Worm (Caenorhabditis elegans): ENCODE measurements around the gene gcsh-1.

Gene gcsh-1

ce11 chrX:14556403-14556802 lies 41.5 kb upstream of the gcsh-1 start (continued):
- TF ChIP-seq lin-1 (GFP tag; IDR thresholded peaks at IDR 0.05) (no peak), Y48G9A.11 (GFP tag; IDR thresholded peaks at IDR 0.05) (no peak), mdl-1 (tag; optimal IDR thresholded peaks at IDR 0.05) (no peak), vab-7 (GFP tag; IDR thresholded peaks at IDR 0.05) (no peak), lin-15B (tag; optimal IDR thresholded peaks at IDR 0.05) (no peak), egl-27 (tag; optimal IDR thresholded peaks at IDR 0.05) (no peak), aha-1 (tag) (peak; percentile 65)

DNA sequence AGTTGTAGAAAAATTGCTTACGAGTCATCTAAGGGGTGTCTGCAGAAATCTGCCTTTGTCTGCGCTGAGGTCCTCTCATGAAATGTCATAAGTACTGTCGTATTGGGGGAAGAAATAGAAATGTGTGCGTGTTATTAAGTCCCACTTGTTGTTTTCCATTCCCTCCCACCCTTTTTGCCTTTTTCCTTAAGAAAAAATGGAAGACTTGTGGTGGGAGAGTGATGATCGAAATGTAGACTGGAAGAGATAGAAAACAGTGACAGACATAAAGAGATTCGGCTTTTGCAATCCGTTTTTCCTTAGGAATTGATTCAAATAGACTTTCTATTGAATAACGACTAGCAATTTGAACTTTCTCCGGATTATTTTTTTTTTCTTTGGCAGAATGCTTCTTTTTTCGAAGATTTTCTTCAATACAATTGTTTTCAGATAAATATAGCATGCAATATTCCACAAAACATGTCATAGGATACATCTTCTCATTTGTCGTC lies 34.9 kb upstream of the gcsh-1 start, which contains the start of gene ram-5:
ram-5 (plus strand) TSS at position 441 of the 491 bp plus-strand sequence.
- TF ChIP-seq nhr-10 (tag; optimal IDR thresholded peaks at IDR 0.05) (no peak), aha-1 (tag) (peak; percentile 95)

DNA sequence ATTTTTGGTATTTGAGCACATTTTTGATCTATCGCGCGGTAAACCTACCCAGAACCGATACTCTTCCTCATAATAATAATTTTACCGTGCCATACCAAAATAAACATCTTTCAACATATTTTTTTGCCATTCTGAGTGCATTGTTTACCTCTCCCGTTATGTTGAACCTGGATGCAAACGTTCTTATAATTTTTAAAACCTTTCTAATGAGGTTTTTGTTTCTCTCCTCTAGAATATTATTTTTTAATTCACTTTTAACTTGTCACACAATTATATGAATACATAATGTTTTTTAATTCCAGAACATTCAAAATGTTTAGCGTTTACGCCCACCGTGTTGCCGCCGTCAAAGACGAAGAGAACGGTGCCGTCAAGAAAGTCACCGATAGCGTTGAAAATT lies 30.7 kb upstream of the gcsh-1 start, which contains the start of gene enri-2:
enri-2 (plus strand) TSS at position 301 of the 400 bp plus-strand sequence.
- TF ChIP-seq php-3 (GFP tag; IDR thresholded peaks at IDR 0.05) = no peak
- no peak for TF ChIP-seq lin-39 (tag; optimal IDR thresholded peaks at IDR 0.05)
- no peak for TF ChIP-seq fkh-10 (GFP tag; optimal IDR thresholded peaks at IDR 0.05)

- no peak for TF ChIP-seq dmd-9 (GFP tag; IDR thresholded peaks at IDR 0.05)
- no peak for TF ChIP-seq ztf-11 (tag; optimal IDR thresholded peaks at IDR 0.05)
- TF ChIP-seq zfp-3 (GFP tag; conservative IDR thresholded peaks at IDR 0.05) = no peak
- no peak for TF ChIP-seq lsy-2 (tag; optimal IDR thresholded peaks at IDR 0.05)
Observed at ce11 chrX:14543224-14543623, 28.4 kb upstream of the gcsh-1 start, which contains the start of gene T24C2.3. Gene T24C2.3 (plus strand): TSS chrX:14543524.

- TF ChIP-seq zfp-2 (tag; optimal IDR thresholded peaks at IDR 0.05) = no peak
- no peak for TF ChIP-seq nhr-76 (tag; optimal IDR thresholded peaks at IDR 0.05)
- TF ChIP-seq ctbp-1 (GFP tag; IDR thresholded peaks at IDR 0.05) = no peak
- TF ChIP-seq ama-1 (optimal IDR thresholded peaks at IDR 0.05) = no peak
- no peak for TF ChIP-seq ZK337.2 (GFP tag; IDR thresholded peaks at IDR 0.05)
- TF ChIP-seq nhr-41 (GFP tag; IDR thresholded peaks at IDR 0.05) = no peak
- TF ChIP-seq jun-1 (tag; optimal IDR thresholded peaks at IDR 0.05) = no peak
- no peak for TF ChIP-seq ztf-7 (tag; optimal IDR thresholded peaks at IDR 0.05)
- no peak for TF ChIP-seq aly-2 (tag; optimal IDR thresholded peaks at IDR 0.05)
- no peak for TF ChIP-seq lin-39 (tag; optimal IDR thresholded peaks at IDR 0.05)
- no peak for TF ChIP-seq arid-1 (GFP tag; conservative IDR thresholded peaks at IDR 0.05)
Observed at ce11 chrX:14541992-14542391, 27.1 kb upstream of the gcsh-1 start, which contains the start of gene fbxa-81. Gene fbxa-81 (minus strand): TSS chrX:14542092.

DNA sequence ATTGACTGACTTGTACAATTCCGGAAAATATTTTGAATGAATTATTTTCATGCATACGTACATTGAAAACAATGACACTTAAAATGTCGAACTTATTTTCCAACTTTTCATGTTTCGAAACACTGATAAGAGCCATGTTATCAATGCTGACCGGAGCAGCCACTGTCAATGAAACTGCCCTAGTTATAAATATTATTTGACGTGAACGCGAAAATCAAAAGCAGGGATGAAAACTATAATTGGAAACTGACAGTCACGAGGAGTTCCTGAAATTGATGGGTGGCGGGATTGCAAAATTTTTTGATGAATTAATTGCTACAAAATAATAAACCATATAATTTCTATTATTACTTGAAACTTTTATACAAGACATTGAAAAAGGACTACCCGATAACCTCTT lies 24.6 kb upstream of the gcsh-1 start:
- TF ChIP-seq nhr-6 (tag; optimal IDR thresholded peaks at IDR 0.05) = no peak
- peak; percentile 21 for TF ChIP-seq nhr-102 (tag; optimal IDR thresholded peaks at IDR 0.05)
- peak; percentile 73 for TF ChIP-seq pqm-1 (tag; optimal IDR thresholded peaks at IDR 0.05)
- TF ChIP-seq hlh-30 (tag; optimal IDR thresholded peaks at IDR 0.05; ENCODE audit: insufficient read depth) = peak; percentile 44
- no peak for TF ChIP-seq set-16 (GFP tag; IDR thresholded peaks at IDR 0.05)
- peak; percentile 39 for TF ChIP-seq nhr-48 (tag; optimal IDR thresholded peaks at IDR 0.05)
- peak; percentile 75 for TF ChIP-seq tra-1 (GFP tag; IDR thresholded peaks at IDR 0.05)
- TF ChIP-seq lin-1 (GFP tag; IDR thresholded peaks at IDR 0.05) = peak; percentile 68; the same call in 1 of the 2 replicates
- no peak for TF ChIP-seq rbr-2 (tag; optimal IDR thresholded peaks at IDR 0.05)
- no peak for TF ChIP-seq daf-12 (tag; optimal IDR thresholded peaks at IDR 0.05)
- no peak for TF ChIP-seq mxl-3 (GFP tag; optimal IDR thresholded peaks at IDR 0.05)
- peak in 1 of 2 experiments; percentile 98 for TF ChIP-seq unc-62 (GFP tag; optimal IDR thresholded peaks at IDR 0.05 in 1 of 2)
- no peak for TF ChIP-seq unc-62 (tag; optimal IDR thresholded peaks at IDR 0.05)
- TF ChIP-seq nhr-28 (tag; optimal IDR thresholded peaks at IDR 0.05) = peak; percentile 49
- peak; percentile 82 for TF ChIP-seq hlh-11 (tag; optimal IDR thresholded peaks at IDR 0.05)
- TF ChIP-seq daf-16 (GFP tag; optimal IDR thresholded peaks at IDR 0.05) = peak in 1 of 2 experiments; percentile 19
- TF ChIP-seq daf-16 (tag; optimal IDR thresholded peaks at IDR 0.05) = peak; percentile 97
- TF ChIP-seq php-3 (GFP tag; IDR thresholded peaks at IDR 0.05) = peak; percentile 80
- TF ChIP-seq egl-43 (GFP tag; IDR thresholded peaks at IDR 0.05) = no peak
- TF ChIP-seq hif-1 (tag; optimal IDR thresholded peaks at IDR 0.05) = no peak
- peak; percentile 91 for TF ChIP-seq dmd-6 (GFP tag; IDR thresholded peaks at IDR 0.05)

All from whole organism, L4 larva.